Fruit fly (Drosophila melanogaster): ENCODE results near the gene CG33725.
A peak's percentile ranks its signal among the peaks of the same experiment; 100 is the strongest.

CG33725 gene

DNA sequence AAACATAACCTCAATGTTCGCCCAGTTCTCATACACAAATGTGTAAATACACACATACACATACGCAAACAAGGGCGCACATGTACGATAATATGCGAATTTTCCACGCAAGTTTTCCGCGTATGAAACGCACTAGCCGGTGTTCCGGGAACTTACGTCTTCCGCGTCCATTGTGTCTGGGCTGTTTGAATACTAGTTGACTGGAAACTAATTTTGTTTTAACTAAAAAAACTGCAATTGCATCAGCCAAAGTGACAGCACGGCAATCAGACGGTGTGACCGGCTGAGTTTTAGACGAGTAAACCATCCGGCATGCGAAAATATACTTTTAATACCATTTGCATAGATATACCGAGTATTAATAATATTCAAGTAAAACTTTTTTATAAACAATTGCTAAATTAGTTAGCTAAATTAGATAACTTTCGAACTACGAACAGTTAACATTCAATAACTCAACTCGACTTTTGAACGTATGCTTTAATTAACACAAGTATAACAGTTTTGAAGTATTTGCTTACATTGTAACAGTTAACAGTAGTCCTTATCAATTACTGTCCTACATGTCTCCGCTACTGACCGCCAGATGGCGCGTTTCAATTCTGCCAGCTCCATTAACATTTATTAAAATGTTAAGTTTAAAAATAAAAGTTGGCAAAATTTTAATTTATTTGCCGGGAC is 44.2 kb downstream of the CG33725 start, which contains the start of gene eIF2beta (continued):
- TF ChIP-seq CG14014 (GFP tag; IDR thresholded peaks at IDR 0.05) (no peak; the same call in 1 of the 2 replicates), CG6813 (GFP tag; optimal IDR thresholded peaks at IDR 0.05) (peak; percentile 38), CG34224 (GFP tag; IDR thresholded peaks at IDR 0.05; ENCODE audit: partially characterized antibody) (no peak), CG6175 (GFP tag; IDR thresholded peaks at IDR 0.05) (no peak), bsh (GFP tag; optimal IDR thresholded peaks at IDR 0.05) (peak in 1 of 2 experiments; percentile 20), crp (GFP tag; optimal IDR thresholded peaks at IDR 0.05) (peak in 1 of 2 experiments; percentile 1), scrt (GFP tag; optimal IDR thresholded peaks at IDR 0.05) (peak; percentile 11), stc (GFP tag; IDR thresholded peaks at IDR 0.05) (peak; percentile 20; the same call in 1 of the 2 replicates), row (GFP tag; IDR thresholded peaks at IDR 0.05) (no peak), CG15073 (GFP tag; optimal IDR thresholded peaks at IDR 0.05) (no peak), CG15601 (tag; optimal IDR thresholded peaks at IDR 0.05) (peak; percentile 52), Mad (GFP tag; optimal IDR thresholded peaks at IDR 0.05) (no peak), CG10147 (GFP tag; optimal IDR thresholded peaks at IDR 0.05) (peak; percentile 31), zfh2 (GFP tag; optimal IDR thresholded peaks at IDR 0.05) (no peak), CG3407 (GFP tag; optimal IDR thresholded peaks at IDR 0.05) (no peak), CG13624 (GFP tag; optimal IDR thresholded peaks at IDR 0.05) (peak; percentile 6), unpg (GFP tag; optimal IDR thresholded peaks at IDR 0.05) (no peak), bigmax (GFP tag; optimal IDR thresholded peaks at IDR 0.05) (peak; percentile 100), ci (GFP tag; IDR thresholded peaks at IDR 0.05) (peak; percentile 72), al (GFP tag; IDR thresholded peaks at IDR 0.05) (no peak), HmgD (GFP tag; optimal IDR thresholded peaks at IDR 0.05) (no peak), CG7556 (GFP tag; optimal IDR thresholded peaks at IDR 0.05) (no peak), tll (GFP tag; optimal IDR thresholded peaks at IDR 0.05) (no peak), CG10431 (GFP tag; optimal IDR thresholded peaks at IDR 0.05) (peak; percentile 68), br (optimal IDR thresholded peaks at IDR 0.05) (no peak), amos (GFP tag; IDR thresholded peaks at IDR 0.05; ENCODE audit: partially characterized antibody) (no peak), CG14710 (tag; optimal IDR thresholded peaks at IDR 0.05) (peak; percentile 64), CG1529 (GFP tag; optimal IDR thresholded peaks at IDR 0.05) (peak; percentile 7), Atf-2 (GFP tag; optimal IDR thresholded peaks at IDR 0.05) (peak; percentile 17), CG15479 (GFP tag; optimal IDR thresholded peaks at IDR 0.05) (peak; percentile 14), Poxn (GFP tag; IDR thresholded peaks at IDR 0.05) (no peak), cg (GFP tag; optimal IDR thresholded peaks at IDR 0.05) (peak; percentile 92), Elba2 (GFP tag; optimal IDR thresholded peaks at IDR 0.05) (no peak), CG11723 (GFP tag; optimal IDR thresholded peaks at IDR 0.05) (peak; percentile 22), gce (GFP tag; IDR thresholded peaks at IDR 0.05) (0 out of 3 replicates have a peak, but pooled peaks have one; percentile 39), CG2199 (GFP tag; IDR thresholded peaks at IDR 0.05) (no peak), sr (GFP tag; IDR thresholded peaks at IDR 0.05) (no peak), Drgx (GFP tag; IDR thresholded peaks at IDR 0.05) (no peak), D (optimal IDR thresholded peaks at IDR 0.05) (no peak), D (GFP tag; optimal IDR thresholded peaks at IDR 0.05) (peak; percentile 13), MTF-1 (GFP tag; optimal IDR thresholded peaks at IDR 0.05; ENCODE audit: borderline replicate concordance) (peak; percentile 79), CG1792 (GFP tag; optimal IDR thresholded peaks at IDR 0.05) (no peak), crc (GFP tag; optimal IDR thresholded peaks at IDR 0.05) (peak; percentile 37), Scr (GFP tag; IDR thresholded peaks at IDR 0.05; ENCODE audit: partially characterized antibody) (no peak), CG18476 (GFP tag; optimal IDR thresholded peaks at IDR 0.05) (peak; percentile 41), run (tag; optimal IDR thresholded peaks at IDR 0.05) (no peak), danr (GFP tag; IDR thresholded peaks at IDR 0.05) (no peak), Lim3 (GFP tag; IDR thresholded peaks at IDR 0.05) (no peak), trem (tag; optimal IDR thresholded peaks at IDR 0.05) (peak; percentile 80), CG8924 (tag; optimal IDR thresholded peaks at IDR 0.05) (peak; percentile 57)
